Worm (Caenorhabditis elegans): Measurements from ENCODE around the gene frpr-8.

DNA sequence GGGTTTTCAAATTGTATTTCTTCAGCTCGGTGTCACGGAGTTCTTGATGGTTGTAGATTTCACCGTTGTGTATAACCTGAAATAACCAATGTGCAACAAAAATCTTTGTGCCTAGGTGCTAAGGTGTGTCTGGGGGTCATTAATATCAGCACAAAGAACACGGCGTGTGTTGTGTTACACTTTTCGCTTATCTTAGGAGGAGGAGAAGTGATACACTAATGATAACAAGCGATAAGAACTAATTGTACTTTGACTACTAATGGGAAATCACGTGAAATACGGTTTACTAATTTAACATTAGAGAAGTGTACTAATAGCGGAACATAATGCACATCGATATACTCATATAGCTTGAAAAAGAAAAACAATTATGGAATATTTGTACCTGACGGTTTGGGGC lies 52.6 kb downstream of the frpr-8 start:
- TF ChIP-seq unc-130 (GFP tag; optimal IDR thresholded peaks at IDR 0.05) (no peak), ZK337.2 (GFP tag; IDR thresholded peaks at IDR 0.05) (no peak), lim-7 (GFP tag; IDR thresholded peaks at IDR 0.05) (no peak)
